Worm (Caenorhabditis elegans) whole organism, L1 larva: ENCODE results near the gene F44E7.7.

Experiments
- C04F5.9 ChIP-seq: sonication (generic microtip); optimal IDR thresholded peaks from 2 replicates; lab custom pipeline; 2016; ENCODE audit warnings: missing genetic modification characterization, missing compliant biosample characterization
- blmp-1 ChIP-seq: fragments of 150-350 bp; optimal IDR thresholded peaks from 2 replicates; lab custom pipeline; 2014; ENCODE audit warnings: missing biosample characterization, missing genetic modification characterization
- ceh-63 ChIP-seq: fragments of 200-800 bp; sonication (Bioruptor generic); optimal IDR thresholded peaks from 2 replicates; lab custom pipeline; 2018; ENCODE audit warnings: mild to moderate bottlenecking, missing genetic modification characterization, missing compliant biosample characterization
- ceh-8 ChIP-seq: fragments of 200-800 bp; sonication (Bioruptor generic); optimal IDR thresholded peaks from 2 replicates; lab custom pipeline; 2018; ENCODE audit warnings: mild to moderate bottlenecking, missing genetic modification characterization, moderate library complexity, missing compliant biosample characterization
- ceh-88 ChIP-seq: fragments of 200-800 bp; sonication (Bioruptor generic); IDR thresholded peaks from 2 replicates; pipeline ENCODE4 v1.3.6; 2022; ENCODE audit warnings: missing genetic modification characterization, missing compliant biosample characterization
- ceh-90 ChIP-seq: sonication (generic microtip); optimal IDR thresholded peaks from 2 replicates; lab custom pipeline; 2016; ENCODE audit warnings: missing genetic modification characterization, missing compliant biosample characterization
- ces-1 ChIP-seq: fragments of 150-350 bp; optimal IDR thresholded peaks from 2 replicates; lab custom pipeline; 2014; ENCODE audit warnings: missing biosample characterization, missing genetic modification reagents, missing genetic modification characterization
- efl-1 ChIP-seq, 4 experiments: fragments of 150-350 bp; optimal IDR thresholded peaks in 3 of 4; peaks in 1 of 4; 1 replicate in 1 of 4; 2 replicates in 3 of 4; lab custom pipeline; 2014; ENCODE audit warnings: missing biosample characterization in 2 of 4, missing genetic modification characterization in 2 of 4, missing genetic modification reagents in 2 of 4
- elt-2 ChIP-seq: sonication (generic microtip); optimal IDR thresholded peaks from 2 replicates; lab custom pipeline; 2016; ENCODE audit warnings: missing genetic modification characterization, mild to moderate bottlenecking, inconsistent platforms, missing compliant biosample characterization, missing genetic modification reagents
- elt-3 ChIP-seq, 6 experiments: fragments of 150-350 bp in 1 of 6; sonication (generic microtip); optimal IDR thresholded peaks; 2 replicates each; lab custom pipeline; 2017 to 2018; ENCODE audit warnings: missing biosample characterization in 6 of 6, missing genetic modification characterization in 6 of 6, inconsistent platforms in 1 of 6
- ets-5 ChIP-seq: fragments of 200-800 bp; sonication (Bioruptor generic); IDR thresholded peaks from 2 replicates; pipeline ENCODE4 v1.3.6; 2022; ENCODE audit warnings: missing genetic modification characterization, missing compliant biosample characterization
- fkh-4 ChIP-seq: sonication (generic microtip); optimal IDR thresholded peaks from 2 replicates; lab custom pipeline; 2016; ENCODE audit warnings: missing compliant biosample characterization, missing genetic modification characterization, borderline replicate concordance
- fkh-8 ChIP-seq: sonication (generic microtip); optimal IDR thresholded peaks from 2 replicates; lab custom pipeline; 2016; ENCODE audit warnings: mild to moderate bottlenecking, missing genetic modification characterization, missing compliant biosample characterization
- fos-1 ChIP-seq: fragments of 150-350 bp; optimal IDR thresholded peaks from 2 replicates; lab custom pipeline; 2014; ENCODE audit warnings: missing biosample characterization, missing genetic modification characterization
- grh-1 ChIP-seq: fragments of 200-800 bp; sonication (Bioruptor generic); IDR thresholded peaks from 2 replicates; pipeline ENCODE4 v1.3.6; 2022; ENCODE audit warnings: missing genetic modification reagents, missing genetic modification characterization, missing compliant biosample characterization
- jun-1 ChIP-seq: fragments of 150-350 bp; optimal IDR thresholded peaks from 2 replicates; lab custom pipeline; 2014; ENCODE audit warnings: missing biosample characterization, missing genetic modification reagents, missing genetic modification characterization
- lin-35 ChIP-seq, 2 experiments: fragments of 150-350 bp; optimal IDR thresholded peaks; 2 replicates each; lab custom pipeline; 2014; ENCODE audit warnings: missing biosample characterization in 2 of 2, missing genetic modification characterization in 2 of 2, missing genetic modification reagents in 2 of 2
- lin-39 ChIP-seq: fragments of 150-350 bp; optimal IDR thresholded peaks from 2 replicates; lab custom pipeline; 2014; ENCODE audit warnings: missing biosample characterization, missing genetic modification reagents, missing genetic modification characterization
- mep-1 ChIP-seq: fragments of 150-350 bp; optimal IDR thresholded peaks from 2 replicates; lab custom pipeline; 2014; ENCODE audit warnings: missing biosample characterization, missing genetic modification characterization
- nhr-11 ChIP-seq: fragments of 150-350 bp; optimal IDR thresholded peaks from 2 replicates; lab custom pipeline; 2014; ENCODE audit warnings: missing biosample characterization, missing genetic modification characterization
- nhr-20 ChIP-seq: sonication (generic microtip); optimal IDR thresholded peaks from 2 replicates; lab custom pipeline; 2016; ENCODE audit warnings: mild to moderate bottlenecking, missing genetic modification characterization, missing compliant biosample characterization
- nhr-71 ChIP-seq: sonication (generic microtip); optimal IDR thresholded peaks from 2 replicates; lab custom pipeline; 2016; ENCODE audit warnings: mild to moderate bottlenecking, missing genetic modification characterization, moderate library complexity, missing compliant biosample characterization
- nhr-85 ChIP-seq: sonication (generic microtip); peaks from one replicate; lab custom pipeline; 2016; ENCODE audit warnings: missing genetic modification characterization, inconsistent platforms, missing compliant biosample characterization
- pqm-1 ChIP-seq: sonication (generic microtip); optimal IDR thresholded peaks from 3 replicates; lab custom pipeline; 2017; ENCODE audit warnings: missing biosample characterization, missing genetic modification characterization
- skn-1 ChIP-seq: fragments of 150-350 bp; optimal IDR thresholded peaks from 2 replicates; lab custom pipeline; 2014; ENCODE audit warnings: missing biosample characterization, missing genetic modification characterization
- snpc-4 ChIP-seq: fragments of 150-350 bp; optimal IDR thresholded peaks from 2 replicates; lab custom pipeline; 2014; ENCODE audit warnings: missing biosample characterization, missing genetic modification characterization
- sptf-1 ChIP-seq: fragments of 150-350 bp; optimal IDR thresholded peaks from 2 replicates; lab custom pipeline; 2014; ENCODE audit warnings: missing biosample characterization, missing genetic modification characterization
- sup-37 ChIP-seq: fragments of 200-800 bp; sonication (Bioruptor generic); optimal IDR thresholded peaks from 2 replicates; lab custom pipeline; 2018; ENCODE audit warnings: mild to moderate bottlenecking, missing genetic modification characterization, missing compliant biosample characterization
- tbx-2 ChIP-seq: sonication (generic microtip); optimal IDR thresholded peaks from 2 replicates; lab custom pipeline; 2016; ENCODE audit warnings: missing genetic modification characterization, missing compliant biosample characterization
- unc-130 ChIP-seq: fragments of 150-350 bp; optimal IDR thresholded peaks from 2 replicates; lab custom pipeline; 2017; ENCODE audit warnings: missing biosample characterization, missing genetic modification characterization, inconsistent platforms
- unc-30 ChIP-seq: sonication (generic microtip); optimal IDR thresholded peaks from 2 replicates; lab custom pipeline; 2017; ENCODE audit warnings: missing biosample characterization, missing genetic modification characterization
- zip-4 ChIP-seq: fragments of 200-800 bp; sonication (Bioruptor generic); optimal IDR thresholded peaks from 2 replicates; lab custom pipeline; 2018; ENCODE audit warnings: mild to moderate bottlenecking, missing genetic modification characterization, moderate library complexity, missing compliant biosample characterization
- ztf-11 ChIP-seq, 2 experiments: sonication (generic microtip); optimal IDR thresholded peaks; 2 replicates each; lab custom pipeline; 2016 to 2017; ENCODE audit warnings: missing genetic modification characterization in 2 of 2, missing biosample characterization in 1 of 2, missing compliant biosample characterization in 1 of 2

The F44E7.7 gene

DNA sequence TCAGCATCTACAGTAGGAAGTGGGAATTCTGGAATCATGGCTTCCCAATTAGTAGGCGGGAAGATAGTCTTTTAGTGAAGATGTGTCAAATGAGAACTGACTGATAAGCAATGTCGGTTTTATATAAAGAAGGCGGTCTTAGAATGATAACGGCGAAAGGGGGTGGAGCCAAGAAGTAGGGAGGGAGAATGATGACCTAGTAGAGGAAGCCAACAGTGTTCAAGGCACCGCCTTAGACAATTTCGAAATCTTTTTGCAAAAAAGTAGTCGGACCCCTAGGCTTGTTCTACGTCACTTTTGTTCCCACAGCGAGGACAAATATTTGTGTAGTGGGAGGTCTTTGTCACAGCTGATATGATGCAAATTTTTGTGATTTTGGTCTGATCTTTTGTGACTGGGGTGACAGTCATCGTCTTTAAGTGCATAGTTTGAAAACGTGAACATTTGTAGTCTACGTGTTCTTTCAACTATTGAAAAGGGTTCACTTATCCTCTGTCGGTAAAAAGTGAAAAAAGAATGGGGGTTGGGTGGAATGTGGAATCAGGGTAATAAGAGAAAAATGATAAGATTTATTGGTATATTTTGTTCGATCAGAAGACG lies 27.9 kb upstream of the F44E7.7 start, which contains the start of gene ZC250.4:
Gene ZC250.4 (minus strand): TSS at position 78 of the 600 bp plus-strand sequence.
- TF ChIP-seq ceh-63 = no peak
- no peak for TF ChIP-seq sptf-1 (tag; lab: Kevin White, UChicago)
- TF ChIP-seq skn-1 (tag; lab: Kevin White, UChicago) = no peak
- TF ChIP-seq ceh-90 = no peak
- peak; percentile 7 for TF ChIP-seq elt-2 (tag; lab: Kevin White, UChicago)
- peak; percentile 6 for TF ChIP-seq blmp-1 (tag; lab: Kevin White, UChicago)
- TF ChIP-seq ces-1 = no peak
- TF ChIP-seq pqm-1 (tag; lab: Kevin White, UChicago) = peak; percentile 8
- no peak for TF ChIP-seq tbx-2
- peak; percentile 48 for TF ChIP-seq nhr-85 (tag; lab: Kevin White, UChicago)

DNA sequence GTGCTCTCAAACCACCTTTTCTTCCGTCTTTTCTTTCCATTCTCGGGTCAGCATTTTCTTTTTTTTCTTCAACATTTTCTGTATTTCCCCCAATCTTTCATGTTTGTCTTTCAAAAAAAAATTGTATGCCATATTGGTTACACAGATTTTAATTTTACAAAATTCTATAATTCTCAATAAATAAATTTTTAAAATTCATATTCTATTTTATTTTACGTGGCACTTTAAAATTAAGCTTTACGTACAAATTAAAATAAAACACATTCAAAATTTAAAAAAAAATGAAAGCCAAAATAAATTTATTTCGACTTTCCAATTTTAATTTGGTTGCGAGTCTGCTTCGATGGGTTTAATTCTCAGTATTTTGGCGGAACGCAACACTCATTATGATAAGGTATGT lies 20.2 kb upstream of the F44E7.7 start, which contains the start of gene ZC250.5:
Gene ZC250.5 (plus strand): TSS at position 301 of the 400 bp plus-strand sequence.
- no peak for TF ChIP-seq nhr-71 (tag; lab: Kevin White, UChicago)
- TF ChIP-seq unc-30 (tag; lab: Kevin White, UChicago) = no peak
- no peak for TF ChIP-seq lin-39 (tag; lab: Kevin White, UChicago)
- no peak for TF ChIP-seq ceh-88 (GFP tag; lab: Robert Waterston, UW)
- no peak for TF ChIP-seq ceh-8 (GFP tag; lab: Kevin White, UChicago)
- no peak for TF ChIP-seq snpc-4 (tag; lab: Kevin White, UChicago)
- TF ChIP-seq grh-1 = no peak
- no peak for TF ChIP-seq fkh-8 (tag; lab: Kevin White, UChicago)
- TF ChIP-seq efl-1 (optimal IDR thresholded peaks at IDR 0.05; lab: Kevin White, UChicago) = no peak
- no peak for TF ChIP-seq efl-1 (GFP tag; optimal IDR thresholded peaks at IDR 0.05 in 1 of 2; lab: Kevin White, UChicago)
- no peak for TF ChIP-seq jun-1 (tag; lab: Kevin White, UChicago)
- no peak for TF ChIP-seq C04F5.9 (tag; lab: Kevin White, UChicago)
- no peak for TF ChIP-seq fkh-4 (tag; lab: Kevin White, UChicago)
- no peak for TF ChIP-seq lin-35 (GFP tag; optimal IDR thresholded peaks at IDR 0.05; lab: Kevin White, UChicago)
- TF ChIP-seq nhr-20 (tag; lab: Kevin White, UChicago) = no peak
- TF ChIP-seq zip-4 (GFP tag; lab: Kevin White, UChicago) = no peak
- TF ChIP-seq skn-1 (tag; lab: Kevin White, UChicago) = no peak
- no peak for TF ChIP-seq fos-1 (tag; lab: Kevin White, UChicago)
- TF ChIP-seq sptf-1 (tag; lab: Kevin White, UChicago) = no peak

DNA sequence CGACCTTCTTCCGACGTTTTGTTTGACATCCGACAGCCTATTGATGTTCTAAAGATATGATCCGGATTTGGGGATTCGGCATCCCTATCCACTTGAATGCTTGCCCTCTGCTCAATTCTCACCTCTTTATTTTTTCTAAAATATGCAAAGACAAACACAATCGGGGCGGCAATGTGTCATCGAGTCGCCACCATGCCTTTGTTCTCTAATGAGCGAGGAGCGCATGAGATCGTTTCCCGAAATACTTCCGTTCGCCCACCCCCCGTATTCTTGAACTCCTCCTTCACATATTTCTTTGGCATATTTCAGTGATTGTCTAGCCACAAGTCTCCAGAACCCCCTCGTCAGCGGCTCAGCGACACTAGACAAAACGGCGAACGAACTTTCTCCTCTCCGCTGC lies 14.1 kb upstream of the F44E7.7 start, which contains the start of gene cyn-17:
Gene cyn-17 (plus strand): TSS at position 301 of the 400 bp plus-strand sequence.
- TF ChIP-seq nhr-71 (tag; lab: Kevin White, UChicago) (no peak), sptf-1 (tag; lab: Kevin White, UChicago) (no peak), efl-1 (optimal IDR thresholded peaks at IDR 0.05; lab: Kevin White, UChicago) (no peak), efl-1 (GFP tag; optimal IDR thresholded peaks at IDR 0.05 in 1 of 2; lab: Kevin White, UChicago) (peak in 1 of 2 experiments; percentile 89), mep-1 (tag; lab: Kevin White, UChicago) (no peak), sup-37 (GFP tag; lab: Kevin White, UChicago) (no peak)

DNA sequence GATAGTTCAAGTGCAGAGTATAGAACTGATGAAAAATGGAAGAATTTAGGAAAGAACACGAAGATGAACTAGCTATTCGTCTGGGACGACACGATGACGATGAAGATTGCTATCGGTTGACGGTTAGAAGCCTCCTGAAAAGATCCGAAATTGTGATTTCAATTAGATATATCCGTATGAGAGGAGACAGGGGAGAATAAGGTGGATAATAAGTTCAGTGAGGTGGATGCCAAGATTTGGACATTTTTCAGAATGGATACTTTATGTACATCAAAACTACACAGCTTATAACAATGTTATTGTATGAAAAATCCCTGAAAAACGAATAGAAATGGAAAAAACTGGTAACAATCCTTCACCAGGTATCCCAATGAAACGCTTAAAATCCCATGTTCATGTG lies 12.9 kb upstream of the F44E7.7 start, which contains the start of gene nstp-3:
Gene nstp-3 (minus strand): TSS at position 101 of the 400 bp plus-strand sequence.
- no peak for TF ChIP-seq nhr-11 (tag; lab: Kevin White, UChicago)
- TF ChIP-seq tbx-2 = no peak
- TF ChIP-seq unc-130 = no peak
- no peak for TF ChIP-seq ets-5 (GFP tag; lab: Robert Waterston, UW)
- no peak for TF ChIP-seq ceh-63
- TF ChIP-seq ztf-11 (tag; optimal IDR thresholded peaks at IDR 0.05; lab: Kevin White, UChicago) = no peak
- TF ChIP-seq elt-3 (tag; optimal IDR thresholded peaks at IDR 0.05; lab: Kevin White, UChicago) = no peak
